Fruit fly (Drosophila melanogaster) whole organism, embryonic: ENCODE data around the gene MED15.

Source experiments
- Bgb ChIP-seq: fragments of 200-800 bp; sonication (Bioruptor generic); IDR thresholded peaks from 2 replicates; pipeline ENCODE4 v1.3.6; 2022; ENCODE audit warnings: missing biosample characterization, missing genetic modification characterization; ENCODE audit not compliant: partially characterized antibody
- C15 ChIP-seq: fragments of 200-800 bp; sonication (Bioruptor generic); IDR thresholded peaks from 3 replicates; pipeline ENCODE4 v1.3.6; 2022; ENCODE audit warnings: missing biosample characterization, missing genetic modification characterization
- CG12155 ChIP-seq: fragments of 200-800 bp; sonication (Bioruptor generic); optimal IDR thresholded peaks from 3 replicates; lab custom pipeline; 2016; ENCODE audit warnings: missing biosample characterization, missing genetic modification characterization
- CG1233 ChIP-seq: fragments of 200-800 bp; sonication (Bioruptor generic); optimal IDR thresholded peaks from 4 replicates; lab custom pipeline; 2018; ENCODE audit warnings: missing biosample characterization, mild to moderate bottlenecking, missing genetic modification characterization
- CG13424 ChIP-seq: fragments of 200-800 bp; sonication (Bioruptor generic); optimal IDR thresholded peaks from 2 replicates; lab custom pipeline; 2019; ENCODE audit warnings: missing biosample characterization, mild to moderate bottlenecking, missing genetic modification characterization, moderate library complexity
- CG13894 ChIP-seq: fragments of 200-800 bp; sonication (Bioruptor generic); optimal IDR thresholded peaks from 3 replicates; lab custom pipeline; 2018; ENCODE audit warnings: missing biosample characterization, mild to moderate bottlenecking, missing genetic modification characterization, moderate library complexity
- CG16813 ChIP-seq: fragments of 200-800 bp; sonication (Bioruptor generic); IDR thresholded peaks from 3 replicates; pipeline ENCODE4 v1.3.6; 2022; ENCODE audit warnings: missing biosample characterization, missing genetic modification characterization; ENCODE audit not compliant: partially characterized antibody
- CG16863 ChIP-seq: fragments of 200-800 bp; sonication (Bioruptor generic); optimal IDR thresholded peaks from 3 replicates; lab custom pipeline; 2016; ENCODE audit warnings: missing biosample characterization, missing genetic modification characterization
- CG18011 ChIP-seq: fragments of 200-800 bp; sonication (Bioruptor generic); optimal IDR thresholded peaks from 2 replicates; lab custom pipeline; 2017; ENCODE audit warnings: missing biosample characterization, missing genetic modification characterization, mild to moderate bottlenecking, moderate library complexity, missing genotype
- CG4404 ChIP-seq: fragments of 200-800 bp; sonication (Bioruptor generic); IDR thresholded peaks from 2 replicates; pipeline ENCODE4 v1.3.6; 2022; ENCODE audit warnings: missing biosample characterization, missing genetic modification characterization
- CG6654 ChIP-seq: fragments of 200-800 bp; sonication (Bioruptor generic); optimal IDR thresholded peaks from 2 replicates; lab custom pipeline; 2017; ENCODE audit warnings: missing biosample characterization, mild to moderate bottlenecking, missing genetic modification characterization
- CG7839 ChIP-seq: fragments of 200-800 bp; sonication (Bioruptor generic); optimal IDR thresholded peaks from 3 replicates; lab custom pipeline; 2018; ENCODE audit warnings: missing biosample characterization, mild to moderate bottlenecking, missing genetic modification characterization, moderate library complexity
- CG8359 ChIP-seq: fragments of 200-800 bp; sonication (Bioruptor generic); optimal IDR thresholded peaks from 2 replicates; lab custom pipeline; 2017; ENCODE audit warnings: missing biosample characterization, mild to moderate bottlenecking, missing genetic modification characterization, borderline replicate concordance
- CG8478 ChIP-seq: fragments of >200 bp; optimal IDR thresholded peaks from 2 replicates; lab custom pipeline; 2018
- CG8924 ChIP-seq: fragments of 200-800 bp; optimal IDR thresholded peaks from 3 replicates; lab custom pipeline; 2019; ENCODE audit warnings: missing biosample characterization, mild to moderate bottlenecking, missing genetic modification characterization, moderate library complexity
- CG9797 ChIP-seq: fragments of 200-800 bp; sonication (Bioruptor generic); optimal IDR thresholded peaks from 3 replicates; lab custom pipeline; 2018; ENCODE audit warnings: missing biosample characterization, mild to moderate bottlenecking, missing genetic modification characterization
- CoRest ChIP-seq: fragments of 200-800 bp; sonication (Bioruptor generic); optimal IDR thresholded peaks from 3 replicates; lab custom pipeline; 2018; ENCODE audit warnings: missing biosample characterization, mild to moderate bottlenecking, missing genetic modification characterization, moderate library complexity
- CrebB ChIP-seq: fragments of 200-800 bp; sonication (Bioruptor generic); optimal IDR thresholded peaks from 3 replicates; lab custom pipeline; 2018; ENCODE audit warnings: missing biosample characterization, mild to moderate bottlenecking, missing genetic modification characterization
- Dll ChIP-seq: fragments of 200-800 bp; sonication (Bioruptor generic); IDR thresholded peaks from 4 replicates; pipeline ENCODE4 v1.3.6; 2022; ENCODE audit warnings: missing biosample characterization, missing genetic modification characterization; ENCODE audit not compliant: partially characterized antibody
- Dref ChIP-seq: fragments of 200-800 bp; sonication (Bioruptor generic); IDR thresholded peaks from 2 replicates; pipeline ENCODE4 v1.3.6; 2022; ENCODE audit warnings: missing biosample characterization, missing genetic modification characterization
- E2f1 ChIP-seq: fragments of 200-800 bp; sonication (Bioruptor generic); IDR thresholded peaks from 2 replicates; pipeline ENCODE4 v1.3.6; 2022; ENCODE audit warnings: missing biosample characterization, missing genetic modification characterization
- ERR ChIP-seq: fragments of 200-800 bp; sonication (Bioruptor generic); optimal IDR thresholded peaks from 2 replicates; lab custom pipeline; 2016; ENCODE audit warnings: missing biosample characterization, missing genetic modification characterization
- Lim3 ChIP-seq: fragments of 200-800 bp; sonication (Bioruptor generic); IDR thresholded peaks from 2 replicates; pipeline ENCODE4 v1.3.6; 2022; ENCODE audit warnings: missing biosample characterization, missing genetic modification characterization
- MBD-R2 ChIP-seq: fragments of 200-800 bp; sonication (Bioruptor generic); IDR thresholded peaks from 2 replicates; pipeline ENCODE4 v1.3.6; 2022; ENCODE audit warnings: missing biosample characterization, missing genetic modification characterization
- MESR4 ChIP-seq: fragments of 200-800 bp; sonication (Bioruptor generic); optimal IDR thresholded peaks from 2 replicates; lab custom pipeline; 2018; ENCODE audit warnings: missing biosample characterization, mild to moderate bottlenecking, missing genetic modification characterization, moderate library complexity
- Myb ChIP-seq: fragments of 200-800 bp; sonication (Bioruptor generic); optimal IDR thresholded peaks from 2 replicates; lab custom pipeline; 2016; ENCODE audit warnings: missing biosample characterization, missing genetic modification characterization
- Oli ChIP-seq: fragments of 200-800 bp; sonication (Bioruptor generic); optimal IDR thresholded peaks from 2 replicates; lab custom pipeline; 2018; ENCODE audit warnings: missing biosample characterization, mild to moderate bottlenecking, missing genetic modification characterization, moderate library complexity
- Scr ChIP-seq: fragments of 200-800 bp; sonication (Bioruptor generic); IDR thresholded peaks from 2 replicates; pipeline ENCODE4 v1.3.6; 2022; ENCODE audit warnings: missing biosample characterization, missing genetic modification characterization; ENCODE audit not compliant: partially characterized antibody
- Sox100B ChIP-seq: fragments of 200-800 bp; sonication (Bioruptor generic); optimal IDR thresholded peaks from 3 replicates; lab custom pipeline; 2018; ENCODE audit warnings: missing biosample characterization, mild to moderate bottlenecking, missing genetic modification characterization
- Sox102F ChIP-seq: fragments of 200-800 bp; sonication (Bioruptor generic); optimal IDR thresholded peaks from 2 replicates; lab custom pipeline; 2018; ENCODE audit warnings: missing biosample characterization, mild to moderate bottlenecking, missing genetic modification characterization, moderate library complexity
- Xrp1 ChIP-seq: fragments of 200-800 bp; sonication (Bioruptor generic); IDR thresholded peaks from 2 replicates; pipeline ENCODE4 v1.3.6; 2022; ENCODE audit warnings: missing biosample characterization, missing genetic modification characterization
- amos ChIP-seq: fragments of 200-800 bp; sonication (Bioruptor generic); IDR thresholded peaks from 2 replicates; pipeline ENCODE4 v1.3.6; 2022; ENCODE audit warnings: missing biosample characterization, missing genetic modification characterization; ENCODE audit not compliant: partially characterized antibody
- ash1 ChIP-seq: fragments of 200-800 bp; sonication (Bioruptor generic); optimal IDR thresholded peaks from 2 replicates; lab custom pipeline; 2018; ENCODE audit warnings: missing biosample characterization, mild to moderate bottlenecking, missing genetic modification characterization
- caup ChIP-seq: fragments of 200-800 bp; sonication (Bioruptor generic); optimal IDR thresholded peaks from 3 replicates; lab custom pipeline; 2017; ENCODE audit warnings: missing biosample characterization, mild to moderate bottlenecking, missing genetic modification characterization, moderate library complexity; ENCODE audit not compliant: severe bottlenecking
- disco-r ChIP-seq: fragments of 200-800 bp; sonication (Bioruptor generic); optimal IDR thresholded peaks from 2 replicates; lab custom pipeline; 2016; ENCODE audit warnings: missing biosample characterization, missing genetic modification characterization
- dpn ChIP-seq, 2 experiments: fragments of 200-800 bp; sonication (Bioruptor generic); optimal IDR thresholded peaks; 3 replicates each; lab custom pipeline; 2016; ENCODE audit warnings: missing biosample characterization in 2 of 2, missing genetic modification characterization in 2 of 2
- emc ChIP-seq: fragments of 200-800 bp; sonication (Bioruptor generic); optimal IDR thresholded peaks from 2 replicates; lab custom pipeline; 2016; ENCODE audit warnings: missing biosample characterization, missing genetic modification characterization
- exex ChIP-seq: fragments of 200-800 bp; sonication (Bioruptor generic); optimal IDR thresholded peaks from 4 replicates; lab custom pipeline; 2018; ENCODE audit warnings: missing biosample characterization, mild to moderate bottlenecking, missing genetic modification characterization, moderate library complexity
- ham ChIP-seq: fragments of 200-800 bp; sonication (Bioruptor generic); IDR thresholded peaks from 2 replicates; pipeline ENCODE4 v1.3.6; 2022; ENCODE audit warnings: missing biosample characterization, missing genetic modification characterization
- mld ChIP-seq: fragments of 200-800 bp; sonication (Bioruptor generic); IDR thresholded peaks from 3 replicates; pipeline ENCODE4 v1.3.6; 2022; ENCODE audit warnings: missing biosample characterization, missing genetic modification characterization; ENCODE audit not compliant: partially characterized antibody
- pzg ChIP-seq: fragments of 200-800 bp; sonication (Bioruptor generic); optimal IDR thresholded peaks from 3 replicates; lab custom pipeline; 2018; ENCODE audit warnings: missing biosample characterization, mild to moderate bottlenecking, missing genetic modification characterization, moderate library complexity
- scrt ChIP-seq: fragments of 200-800 bp; sonication (Bioruptor generic); optimal IDR thresholded peaks from 2 replicates; lab custom pipeline; 2018; ENCODE audit warnings: missing biosample characterization, mild to moderate bottlenecking, missing genetic modification characterization, moderate library complexity
- so ChIP-seq: fragments of 200-800 bp; sonication (Bioruptor generic); IDR thresholded peaks from 3 replicates; pipeline ENCODE4 v1.3.6; 2022; ENCODE audit warnings: missing biosample characterization, missing genetic modification characterization
- ssp ChIP-seq: fragments of 200-800 bp; sonication (Bioruptor generic); IDR thresholded peaks from 2 replicates; pipeline ENCODE4 v1.3.6; 2022; ENCODE audit warnings: missing biosample characterization, missing genetic modification characterization
- stwl ChIP-seq: fragments of 200-800 bp; sonication (Bioruptor generic); optimal IDR thresholded peaks from 3 replicates; lab custom pipeline; 2018; ENCODE audit warnings: missing biosample characterization, mild to moderate bottlenecking, missing genetic modification characterization, moderate library complexity
- tio ChIP-seq: fragments of 200-800 bp; sonication (Bioruptor generic); optimal IDR thresholded peaks from 2 replicates; lab custom pipeline; 2017; ENCODE audit warnings: missing biosample characterization, missing genetic modification characterization, inconsistent platforms
- ttk ChIP-seq: fragments of 200-800 bp; sonication (Bioruptor generic); IDR thresholded peaks from 2 replicates; pipeline ENCODE4 v2.1.2; 2022; ENCODE audit warnings: missing biosample characterization, missing genetic modification characterization
- vnd ChIP-seq: fragments of 200-800 bp; sonication (Bioruptor generic); IDR thresholded peaks from 3 replicates; pipeline ENCODE4 v1.3.6; 2022; ENCODE audit warnings: missing biosample characterization, missing genetic modification characterization; ENCODE audit not compliant: partially characterized antibody
- wek ChIP-seq: fragments of 200-800 bp; sonication (Bioruptor generic); optimal IDR thresholded peaks from 3 replicates; lab custom pipeline; 2018; ENCODE audit warnings: missing biosample characterization, mild to moderate bottlenecking, missing genetic modification characterization, moderate library complexity
- zen2 ChIP-seq: fragments of 200-800 bp; sonication (Bioruptor generic); IDR thresholded peaks from 3 replicates; pipeline ENCODE4 v1.3.6; 2022; ENCODE audit warnings: missing biosample characterization, missing genetic modification characterization; ENCODE audit not compliant: partially characterized antibody

The MED15 gene

DNA sequence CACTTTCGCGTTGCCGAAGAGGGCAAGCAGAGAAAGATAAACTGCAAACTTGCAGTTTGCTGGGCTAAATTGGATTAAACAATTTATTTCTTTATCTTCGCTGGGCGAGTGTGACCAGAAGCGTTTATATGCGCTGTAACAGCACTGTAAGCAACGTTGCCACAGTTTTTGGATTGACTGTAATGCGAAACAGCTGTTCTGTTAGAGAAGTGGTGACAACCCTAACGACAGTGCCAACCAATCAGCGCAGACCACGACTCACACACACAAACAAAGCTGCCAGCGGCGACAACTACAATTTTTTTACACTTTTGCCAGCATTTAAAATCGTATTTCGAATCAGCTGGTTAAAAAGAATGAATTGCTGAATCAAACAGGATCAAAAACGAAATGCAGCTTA is 19.9 kb upstream of the MED15 start, which contains the start of the genes crq and shv (continued):
- TF ChIP-seq CG7839 (tag; lab: Kevin White, UChicago) (no peak), ash1 (GFP tag; lab: Kevin White, UChicago) (no peak), CG4404 (no peak), so (no peak), CoRest (tag; lab: Kevin White, UChicago) (no peak), C15 (GFP tag; lab: Robert Waterston, UW) (no peak), CG13894 (tag; lab: Kevin White, UChicago) (no peak), stwl (tag; lab: Kevin White, UChicago) (peak; percentile 95), ssp (GFP tag; lab: Robert Waterston, UW) (no peak), CG8478 (lab: Kevin White, UChicago) (no peak), vnd (no peak), CrebB (peak; percentile 9), CG16863 (GFP tag; lab: Kevin White, UChicago) (no peak), wek (GFP tag; lab: Kevin White, UChicago) (no peak), MBD-R2 (peak; percentile 95), CG6654 (GFP tag; lab: Kevin White, UChicago) (no peak), CG12155 (GFP tag; lab: Kevin White, UChicago) (no peak), Oli (tag; lab: Kevin White, UChicago) (no peak), Dref (GFP tag; lab: Robert Waterston, UW) (no peak), ttk (GFP tag; lab: Robert Waterston, UW) (no peak), Scr (GFP tag; lab: Robert Waterston, UW) (peak; percentile 41; the same call in 1 of the 2 replicates), caup (GFP tag; lab: Kevin White, UChicago) (no peak), ERR (no peak), CG9797 (GFP tag; lab: Kevin White, UChicago) (peak; percentile 85), ham (no peak), CG8359 (GFP tag; lab: Kevin White, UChicago) (no peak), CG18011 (GFP tag; lab: Kevin White, UChicago) (no peak), CG13424 (tag; lab: Kevin White, UChicago) (no peak), emc (GFP tag; lab: Kevin White, UChicago) (no peak), MESR4 (peak; percentile 72), zen2 (GFP tag; lab: Robert Waterston, UW) (peak; percentile 43; the same call in 2 of the 3 replicates), Myb (GFP tag; lab: Kevin White, UChicago) (peak; percentile 54), tio (GFP tag; lab: Kevin White, UChicago) (no peak), amos (GFP tag; lab: Robert Waterston, UW) (peak; percentile 52; the same call in 1 of the 2 replicates), Sox100B (GFP tag; lab: Kevin White, UChicago) (no peak), dpn (GFP tag; optimal IDR thresholded peaks at IDR 0.05; lab: Kevin White, UChicago) (no peak), exex (tag; lab: Kevin White, UChicago) (no peak), scrt (no peak), pzg (GFP tag; lab: Kevin White, UChicago) (peak; percentile 90), CG8924 (tag; lab: Kevin White, UChicago) (peak; percentile 52), disco-r (no peak), mld (no peak), E2f1 (GFP tag; lab: Robert Waterston, UW) (no peak), Bgb (GFP tag; lab: Robert Waterston, UW) (no peak), Sox102F (GFP tag; lab: Kevin White, UChicago) (no peak), Lim3 (GFP tag; lab: Robert Waterston, UW) (no peak), Dll (peak; percentile 40; the same call in 1 of the 4 replicates), CG1233 (GFP tag; lab: Kevin White, UChicago) (no peak), Xrp1 (GFP tag; lab: Robert Waterston, UW) (no peak), CG16813 (GFP tag; lab: Robert Waterston, UW) (0 out of 3 replicates have a peak, but pooled peaks have one; percentile 20)
